Worm (Caenorhabditis elegans) whole organism, late embryonic: ENCODE measurements around the gene clec-7.
"Not testable (repeated sequence)": the region's sequence is repeated elsewhere in the genome, so short reads cannot be mapped to it uniquely, and the experiment has no call there.

Experiments used
- C08G9.2 ChIP-seq: sonication (generic microtip); optimal IDR thresholded peaks from 2 replicates; lab custom pipeline; 2016; ENCODE audit warnings: mild to moderate bottlenecking, missing genetic modification characterization, moderate library complexity, missing compliant biosample characterization
- F13H6.1 ChIP-seq: sonication (generic microtip); optimal IDR thresholded peaks from 2 replicates; lab custom pipeline; 2016; ENCODE audit warnings: missing genetic modification characterization, missing compliant biosample characterization
- K02D7.2 ChIP-seq: sonication (generic microtip); optimal IDR thresholded peaks from 2 replicates; lab custom pipeline; 2017; ENCODE audit warnings: mild to moderate bottlenecking, missing genetic modification characterization, missing compliant biosample characterization
- Y22D7AL.16 ChIP-seq: sonication (generic microtip); optimal IDR thresholded peaks from 2 replicates; lab custom pipeline; 2016; ENCODE audit warnings: missing genetic modification characterization, missing compliant biosample characterization
- ama-1 ChIP-seq: fragments of 150-350 bp; optimal IDR thresholded peaks from 2 replicates; lab custom pipeline; 2014
- ceh-18 ChIP-seq: sonication (generic microtip); optimal IDR thresholded peaks from 2 replicates; lab custom pipeline; 2016; ENCODE audit warnings: missing genetic modification characterization, missing compliant biosample characterization
- ceh-19 ChIP-seq: fragments of 200-800 bp; sonication (Bioruptor generic); optimal IDR thresholded peaks from 2 replicates; lab custom pipeline; 2018; ENCODE audit warnings: mild to moderate bottlenecking, missing genetic modification characterization, missing compliant biosample characterization
- ceh-2 ChIP-seq: sonication (generic microtip); optimal IDR thresholded peaks from 2 replicates; lab custom pipeline; 2016; ENCODE audit warnings: missing genotype, missing genetic modification characterization, missing compliant biosample characterization
- ceh-30 ChIP-seq: fragments of 150-350 bp; optimal IDR thresholded peaks from 2 replicates; lab custom pipeline; 2014; ENCODE audit warnings: missing biosample characterization, missing genetic modification characterization
- ceh-31 ChIP-seq: sonication (generic microtip); optimal IDR thresholded peaks from 2 replicates; lab custom pipeline; 2016; ENCODE audit warnings: missing genetic modification characterization, missing compliant biosample characterization
- ceh-45 ChIP-seq: fragments of 200-800 bp; sonication (Bioruptor generic); IDR thresholded peaks from 2 replicates; pipeline ENCODE4 v1.3.6; 2022; ENCODE audit warnings: missing genetic modification reagents, missing genetic modification characterization, missing compliant biosample characterization
- dmd-4 ChIP-seq: sonication (generic microtip); optimal IDR thresholded peaks from 2 replicates; lab custom pipeline; 2016; ENCODE audit warnings: borderline replicate concordance, missing genetic modification characterization, missing compliant biosample characterization
- dve-1 ChIP-seq: sonication (generic microtip); optimal IDR thresholded peaks from 2 replicates; lab custom pipeline; 2017; ENCODE audit warnings: antibody characterized with exemption, mild to moderate bottlenecking, missing genetic modification characterization, missing compliant biosample characterization
- elt-2 ChIP-seq: sonication (generic microtip); optimal IDR thresholded peaks from 2 replicates; lab custom pipeline; 2016; ENCODE audit warnings: missing genetic modification reagents, missing genetic modification characterization, missing compliant biosample characterization
- elt-4 ChIP-seq: sonication (generic microtip); optimal IDR thresholded peaks from 2 replicates; lab custom pipeline; 2016; ENCODE audit warnings: missing genetic modification characterization, missing compliant biosample characterization
- fax-1 ChIP-seq: sonication (generic microtip); optimal IDR thresholded peaks from 2 replicates; lab custom pipeline; 2016; ENCODE audit warnings: missing genotype, missing genetic modification characterization, missing compliant biosample characterization
- fkh-10 ChIP-seq: fragments of 150-350 bp; optimal IDR thresholded peaks from 2 replicates; lab custom pipeline; 2014; ENCODE audit warnings: missing biosample characterization, missing genetic modification reagents, missing genetic modification characterization
- hlh-13 ChIP-seq: fragments of 200-800 bp; sonication (Bioruptor generic); optimal IDR thresholded peaks from 2 replicates; lab custom pipeline; 2018; ENCODE audit warnings: mild to moderate bottlenecking, missing genetic modification characterization, missing compliant biosample characterization
- hlh-8 ChIP-seq: sonication (generic microtip); optimal IDR thresholded peaks from 2 replicates; lab custom pipeline; 2016; ENCODE audit warnings: missing genotype, missing genetic modification characterization, missing compliant biosample characterization
- lin-11 ChIP-seq: fragments of 200-800 bp; sonication (Bioruptor generic); optimal IDR thresholded peaks from 2 replicates; lab custom pipeline; 2018; ENCODE audit warnings: mild to moderate bottlenecking, missing genetic modification characterization, missing compliant biosample characterization
- mec-3 ChIP-seq: sonication (generic microtip); optimal IDR thresholded peaks from 2 replicates; lab custom pipeline; 2016; ENCODE audit warnings: borderline replicate concordance, missing genetic modification characterization, missing compliant biosample characterization
- odd-2 ChIP-seq: sonication (generic microtip); optimal IDR thresholded peaks from 2 replicates; lab custom pipeline; 2017; ENCODE audit warnings: antibody characterized with exemption, mild to moderate bottlenecking, missing genetic modification characterization, missing compliant biosample characterization
- pat-9 ChIP-seq: fragments of 200-800 bp; sonication (Bioruptor generic); optimal IDR thresholded peaks from 2 replicates; lab custom pipeline; 2018; ENCODE audit warnings: mild to moderate bottlenecking, missing genetic modification characterization, moderate library complexity, missing compliant biosample characterization
- pax-1 ChIP-seq: fragments of 150-350 bp; optimal IDR thresholded peaks from 2 replicates; lab custom pipeline; 2014; ENCODE audit warnings: missing biosample characterization, missing genetic modification characterization
- pros-1 ChIP-seq: fragments of 150-350 bp; optimal IDR thresholded peaks from 2 replicates; lab custom pipeline; 2014; ENCODE audit warnings: missing biosample characterization, missing genetic modification reagents, missing genetic modification characterization
- rnt-1 ChIP-seq: sonication (generic microtip); optimal IDR thresholded peaks from 2 replicates; lab custom pipeline; 2016; ENCODE audit warnings: missing genetic modification characterization, missing compliant biosample characterization
- sdc-2 ChIP-seq: sonication (generic microtip); optimal IDR thresholded peaks from 2 replicates; lab custom pipeline; 2016; ENCODE audit warnings: missing genotype, missing genetic modification characterization, missing compliant biosample characterization
- sox-2 ChIP-seq: fragments of 200-800 bp; sonication (Bioruptor generic); IDR thresholded peaks from 2 replicates; pipeline ENCODE4 v1.3.6; 2022; ENCODE audit warnings: missing genetic modification reagents, missing genetic modification characterization, missing compliant biosample characterization
- syd-9 ChIP-seq: sonication (generic microtip); optimal IDR thresholded peaks from 2 replicates; lab custom pipeline; 2016; ENCODE audit warnings: mild to moderate bottlenecking, missing genetic modification characterization, moderate library complexity, missing compliant biosample characterization
- tbx-7 ChIP-seq: sonication (generic microtip); optimal IDR thresholded peaks from 2 replicates; lab custom pipeline; 2016; ENCODE audit warnings: missing genotype, missing genetic modification characterization, missing compliant biosample characterization
- ttx-3 ChIP-seq: sonication (generic microtip); optimal IDR thresholded peaks from 2 replicates; lab custom pipeline; 2016; ENCODE audit warnings: missing genetic modification reagents, missing genetic modification characterization, missing compliant biosample characterization
- unc-3 ChIP-seq, 2 experiments: fragments of 200-800 bp in 1 of 2; sonication (Bioruptor generic) in 1 of 2; sonication (generic microtip) in 1 of 2; conservative IDR thresholded peaks in 1 of 2; optimal IDR thresholded peaks in 1 of 2; 2 replicates each; pipeline versions ENCODE4 v1.3.6 to Lab custom; 2016 to 2022; ENCODE audit warnings: missing compliant biosample characterization in 2 of 2, missing genetic modification characterization in 2 of 2, missing genetic modification reagents in 1 of 2
- unc-55 ChIP-seq: sonication (generic microtip); optimal IDR thresholded peaks from 2 replicates; lab custom pipeline; 2017; ENCODE audit warnings: missing biosample characterization, missing genetic modification reagents, missing genetic modification characterization
- ztf-16 ChIP-seq: sonication (generic microtip); optimal IDR thresholded peaks from 2 replicates; lab custom pipeline; 2017; ENCODE audit warnings: missing genetic modification characterization, missing compliant biosample characterization

The clec-7 gene

DNA sequence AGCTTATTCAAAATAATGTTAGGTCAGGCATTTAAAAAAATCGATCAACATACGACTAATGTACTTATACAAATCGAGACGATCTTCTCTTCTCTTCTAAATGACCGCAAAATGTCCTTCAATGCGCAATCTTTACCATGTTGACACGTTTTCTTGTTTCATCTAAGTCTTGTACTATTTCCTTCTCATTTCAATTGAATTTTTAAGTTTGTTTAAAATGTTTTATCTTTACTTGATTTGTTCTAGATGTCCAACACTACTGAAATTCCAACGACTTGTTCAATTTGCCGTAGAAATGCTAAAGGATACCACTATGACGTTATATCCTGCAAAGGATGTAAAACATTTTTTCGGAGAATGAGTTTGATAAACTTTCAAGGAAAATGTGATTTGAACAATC is 13.8 kb downstream of the clec-7 start, which contains the start of the genes nhr-263 and nhr-148:
TSS of gene nhr-263 (minus strand) at position 101 of the 400 bp plus-strand sequence.
TSS of gene nhr-148 (plus strand) at position 215 of the 400 bp plus-strand sequence.
- no peak for TF ChIP-seq sdc-2
- TF ChIP-seq ceh-19 (GFP tag; lab: Kevin White, UChicago) = no peak
- TF ChIP-seq dve-1 (tag; lab: Kevin White, UChicago) = no peak
- no peak for TF ChIP-seq hlh-13 (GFP tag; lab: Kevin White, UChicago)
- TF ChIP-seq K02D7.2 (tag; lab: Kevin White, UChicago) = no peak
- TF ChIP-seq hlh-8 (tag; lab: Kevin White, UChicago) = no peak
- no peak for TF ChIP-seq unc-3 (GFP tag; conservative IDR thresholded peaks at IDR 0.05; lab: Robert Waterston, UW)
- no peak for TF ChIP-seq unc-3 (tag; optimal IDR thresholded peaks at IDR 0.05; lab: Kevin White, UChicago)
- no peak for TF ChIP-seq elt-2
- no peak for TF ChIP-seq ceh-31 (tag; lab: Kevin White, UChicago)
- no peak for TF ChIP-seq odd-2 (tag; lab: Kevin White, UChicago)
- no peak for TF ChIP-seq syd-9 (tag; lab: Kevin White, UChicago)
- no peak for TF ChIP-seq ztf-16 (tag; lab: Kevin White, UChicago)
- no peak for TF ChIP-seq pat-9
- no peak for TF ChIP-seq lin-11 (tag; lab: Kevin White, UChicago)
- no peak for TF ChIP-seq elt-4 (tag; lab: Kevin White, UChicago)
- TF ChIP-seq, all 69 proteins: peak for 0

ce11 chrV:7343522-7343921 is 15.3 kb downstream of the clec-7 start, which contains the start of gene srh-244:
TSS of gene srh-244 (plus strand) at chrV:7343822.
- TF ChIP-seq dve-1 (tag; lab: Kevin White, UChicago) = no peak
- TF ChIP-seq ceh-31 (tag; lab: Kevin White, UChicago) = no peak
- no peak for TF ChIP-seq fkh-10 (GFP tag; lab: Kevin White, UChicago)
- no peak for TF ChIP-seq ceh-18 (tag; lab: Kevin White, UChicago)
- no peak for TF ChIP-seq sox-2 (GFP tag; lab: Robert Waterston, UW)
- no peak for TF ChIP-seq pat-9
- no peak for TF ChIP-seq ceh-30
- no peak for TF ChIP-seq ztf-16 (tag; lab: Kevin White, UChicago)
- no peak for TF ChIP-seq elt-4 (tag; lab: Kevin White, UChicago)
- no peak for TF ChIP-seq unc-3 (GFP tag; conservative IDR thresholded peaks at IDR 0.05; lab: Robert Waterston, UW)
- no peak for TF ChIP-seq unc-3 (tag; optimal IDR thresholded peaks at IDR 0.05; lab: Kevin White, UChicago)
- TF ChIP-seq mec-3 (tag; lab: Kevin White, UChicago) = no peak
- TF ChIP-seq syd-9 (tag; lab: Kevin White, UChicago) = no peak
- no peak for TF ChIP-seq Y22D7AL.16 (tag; lab: Kevin White, UChicago)
- no peak for TF ChIP-seq fax-1 (tag; lab: Kevin White, UChicago)
- no peak for TF ChIP-seq dmd-4 (tag; lab: Kevin White, UChicago)
- no peak for TF ChIP-seq tbx-7 (tag; lab: Kevin White, UChicago)
- no peak for TF ChIP-seq F13H6.1
- TF ChIP-seq rnt-1 = no peak
- no peak for TF ChIP-seq ceh-2
- TF ChIP-seq pros-1 (tag; lab: Kevin White, UChicago) = no peak

- not testable (repeated sequence) for TF ChIP-seq ceh-19 (GFP tag; lab: Kevin White, UChicago); F13H6.1; pax-1
Observed at ce11 chrV:7345494-7345893, 17.3 kb downstream of the clec-7 start, which contains the start of gene nhr-147. TSS of gene nhr-147 (plus strand) at chrV:7345794.

DNA sequence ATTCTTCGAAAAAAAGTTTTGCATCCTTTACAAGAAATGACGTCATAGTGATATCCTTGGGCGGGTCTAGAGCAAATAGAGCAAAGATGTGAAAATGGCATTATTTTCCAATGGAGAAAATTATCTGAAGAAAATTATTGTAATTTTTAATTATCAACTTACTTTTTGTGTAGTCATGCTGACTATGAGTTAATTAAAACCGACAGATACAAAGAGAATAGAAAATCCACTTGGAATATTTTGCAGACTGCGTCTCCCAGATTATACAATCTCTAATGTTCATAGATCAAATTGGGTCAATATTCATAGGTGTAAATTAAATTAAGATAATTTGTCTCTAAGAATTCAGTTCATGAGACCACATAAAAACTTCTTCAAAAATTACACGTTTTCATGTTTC is 21.3 kb downstream of the clec-7 start, which contains the start of gene nhr-149:
TSS of gene nhr-149 (minus strand) at position 101 of the 400 bp plus-strand sequence.
- no peak for TF ChIP-seq tbx-7 (tag; lab: Kevin White, UChicago)
- TF ChIP-seq ceh-45 (GFP tag; lab: Robert Waterston, UW) = no peak
- TF ChIP-seq ceh-31 (tag; lab: Kevin White, UChicago) = no peak
- TF ChIP-seq unc-55 (GFP tag; lab: Kevin White, UChicago) = no peak
- no peak for TF ChIP-seq hlh-13 (GFP tag; lab: Kevin White, UChicago)
- no peak for TF ChIP-seq C08G9.2 (tag; lab: Kevin White, UChicago)
- no peak for TF ChIP-seq mec-3 (tag; lab: Kevin White, UChicago)
- no peak for TF ChIP-seq elt-4 (tag; lab: Kevin White, UChicago)
- no peak for TF ChIP-seq odd-2 (tag; lab: Kevin White, UChicago)
- TF ChIP-seq ttx-3 (tag; lab: Kevin White, UChicago) = no peak
- no peak for TF ChIP-seq ama-1 (lab: Kevin White, UChicago)
- TF ChIP-seq, all 69 proteins: peak for 0
